Worm (Caenorhabditis elegans) whole organism, L4 larva: ENCODE measurements around the gene smk-1.
A peak's percentile ranks its signal among the peaks of the same experiment; 100 is the strongest.

Source experiments
- F10B5.3 ChIP-seq: sonication (generic microtip); optimal IDR thresholded peaks from 2 replicates; lab custom pipeline; 2016; ENCODE audit warnings: mild to moderate bottlenecking, missing genetic modification characterization, missing compliant biosample characterization
- F37D6.2 ChIP-seq: sonication (generic microtip); optimal IDR thresholded peaks from 2 replicates; lab custom pipeline; 2016; ENCODE audit warnings: mild to moderate bottlenecking, missing genetic modification characterization, missing compliant biosample characterization
- F49E8.2 ChIP-seq: sonication (generic microtip); optimal IDR thresholded peaks from 2 replicates; lab custom pipeline; 2016; ENCODE audit warnings: missing compliant biosample characterization, mild to moderate bottlenecking, missing genetic modification characterization, borderline replicate concordance
- T26A8.4 ChIP-seq: fragments of 200-800 bp; sonication (Bioruptor generic); IDR thresholded peaks from 2 replicates; pipeline ENCODE4 v1.3.6; 2022; ENCODE audit warnings: missing genetic modification characterization, missing compliant biosample characterization
- Y5F2A.4 ChIP-seq: fragments of 200-800 bp; sonication (Bioruptor generic); optimal IDR thresholded peaks from 2 replicates; lab custom pipeline; 2018; ENCODE audit warnings: mild to moderate bottlenecking, missing genetic modification characterization, missing compliant biosample characterization
- Y75B8A.6 ChIP-seq: fragments of 200-800 bp; sonication (Bioruptor generic); IDR thresholded peaks from 2 replicates; pipeline ENCODE4 v1.3.6; 2022; ENCODE audit warnings: missing genetic modification reagents, missing genetic modification characterization, missing compliant biosample characterization
- ZK337.2 ChIP-seq: fragments of 200-800 bp; sonication (Bioruptor generic); IDR thresholded peaks from 2 replicates; pipeline ENCODE4 v1.3.6; 2022; ENCODE audit warnings: missing genetic modification reagents, missing genetic modification characterization, missing compliant biosample characterization
- aha-1 ChIP-seq: fragments of 150-350 bp; peaks from one replicate; lab custom pipeline; 2014; ENCODE audit warnings: missing biosample characterization, missing genetic modification characterization
- ceh-20 ChIP-seq: fragments of 200-800 bp; sonication (Bioruptor generic); IDR thresholded peaks from 2 replicates; pipeline ENCODE4 v1.3.6; 2022; ENCODE audit warnings: missing genetic modification reagents, missing genetic modification characterization, missing compliant biosample characterization
- ceh-32 ChIP-seq: sonication (generic microtip); optimal IDR thresholded peaks from 2 replicates; lab custom pipeline; 2016; ENCODE audit warnings: mild to moderate bottlenecking, missing genetic modification characterization, missing compliant biosample characterization; ENCODE audit not compliant: poor library complexity
- ceh-62 ChIP-seq: sonication (generic microtip); optimal IDR thresholded peaks from 2 replicates; lab custom pipeline; 2017; ENCODE audit warnings: missing biosample characterization, missing genetic modification characterization
- ceh-82 ChIP-seq: sonication (generic microtip); optimal IDR thresholded peaks from 2 replicates; lab custom pipeline; 2017; ENCODE audit warnings: missing biosample characterization, missing genetic modification characterization
- cey-2 ChIP-seq: sonication (generic microtip); optimal IDR thresholded peaks from 3 replicates; lab custom pipeline; 2017; ENCODE audit warnings: missing genetic modification characterization, mild to moderate bottlenecking, missing compliant biosample characterization, antibody characterized with exemption, borderline replicate concordance; ENCODE audit not compliant: insufficient read depth
- daf-12 ChIP-seq: fragments of 150-350 bp; optimal IDR thresholded peaks from 2 replicates; lab custom pipeline; 2014; ENCODE audit warnings: missing biosample characterization, missing genetic modification reagents, missing genetic modification characterization
- daf-8 ChIP-seq: fragments of 200-800 bp; sonication (Bioruptor generic); IDR thresholded peaks from 2 replicates; pipeline ENCODE4 v1.3.6; 2022; ENCODE audit warnings: missing genetic modification characterization, missing compliant biosample characterization
- egl-27 ChIP-seq: sonication (generic microtip); optimal IDR thresholded peaks from 3 replicates; lab custom pipeline; 2017; ENCODE audit warnings: missing biosample characterization, missing genetic modification reagents, missing genetic modification characterization
- fkh-10 ChIP-seq: fragments of 150-350 bp; optimal IDR thresholded peaks from 2 replicates; lab custom pipeline; 2014; ENCODE audit warnings: missing biosample characterization, missing genetic modification reagents, missing genetic modification characterization
- gei-8 ChIP-seq: fragments of 200-800 bp; sonication (Bioruptor generic); optimal IDR thresholded peaks from 2 replicates; lab custom pipeline; 2018; ENCODE audit warnings: mild to moderate bottlenecking, missing genetic modification characterization, missing compliant biosample characterization
- hmg-1.1 ChIP-seq: fragments of 200-800 bp; sonication (Bioruptor generic); IDR thresholded peaks from 2 replicates; pipeline ENCODE4 v1.3.6; 2022; ENCODE audit warnings: missing genetic modification reagents, missing genetic modification characterization, missing compliant biosample characterization
- jun-1 ChIP-seq: fragments of 150-350 bp; optimal IDR thresholded peaks from 2 replicates; lab custom pipeline; 2014; ENCODE audit warnings: missing biosample characterization, missing genetic modification reagents, missing genetic modification characterization
- lin-13 ChIP-seq: fragments of 150-350 bp; optimal IDR thresholded peaks from 2 replicates; lab custom pipeline; 2014; ENCODE audit warnings: missing biosample characterization, missing genetic modification reagents, missing genetic modification characterization
- lin-15B ChIP-seq: fragments of 150-350 bp; sonication (generic microtip); optimal IDR thresholded peaks from 3 replicates; lab custom pipeline; 2014; ENCODE audit warnings: missing biosample characterization, missing genetic modification characterization
- lin-38 ChIP-seq: fragments of 200-800 bp; sonication (Bioruptor generic); IDR thresholded peaks from 2 replicates; pipeline ENCODE4 v1.3.6; 2022; ENCODE audit warnings: missing genetic modification reagents, missing genetic modification characterization, missing compliant biosample characterization
- lsy-2 ChIP-seq, 2 experiments: fragments of 150-350 bp in 1 of 2; sonication (generic microtip) in 1 of 2; optimal IDR thresholded peaks; 2 replicates each; lab custom pipeline; 2014 to 2017; ENCODE audit warnings: missing biosample characterization in 2 of 2, missing genetic modification characterization in 2 of 2
- madf-9 ChIP-seq: fragments of 200-800 bp; sonication (Bioruptor generic); conservative IDR thresholded peaks from 2 replicates; pipeline ENCODE4 v1.3.6; 2022; ENCODE audit warnings: missing genetic modification reagents, missing genetic modification characterization, missing compliant biosample characterization
- mdl-1 ChIP-seq, 2 experiments: fragments of 150-350 bp in 1 of 2; sonication (generic microtip) in 1 of 2; optimal IDR thresholded peaks; 2 replicates each; lab custom pipeline; 2014 to 2017; ENCODE audit warnings: missing biosample characterization in 2 of 2, missing genetic modification characterization in 2 of 2
- mdt-29 ChIP-seq: fragments of 200-800 bp; sonication (Bioruptor generic); IDR thresholded peaks from 2 replicates; pipeline ENCODE4 v1.3.6; 2022; ENCODE audit warnings: missing genetic modification reagents, missing genetic modification characterization, missing compliant biosample characterization
- mes-2 ChIP-seq: sonication (generic microtip); optimal IDR thresholded peaks from 2 replicates; lab custom pipeline; 2016; ENCODE audit warnings: missing genotype, mild to moderate bottlenecking, missing genetic modification characterization, missing compliant biosample characterization; ENCODE audit not compliant: poor library complexity, severe bottlenecking
- mxl-2 ChIP-seq: fragments of 200-800 bp; sonication (Bioruptor generic); conservative IDR thresholded peaks from 2 replicates; pipeline ENCODE4 v1.3.6; 2022; ENCODE audit warnings: missing genetic modification reagents, missing genetic modification characterization, missing compliant biosample characterization
- mxl-3 ChIP-seq: fragments of 200-800 bp; sonication (Bioruptor generic); optimal IDR thresholded peaks from 2 replicates; lab custom pipeline; 2018; ENCODE audit warnings: mild to moderate bottlenecking, missing genetic modification characterization, missing compliant biosample characterization
- nhr-10 ChIP-seq: fragments of 150-350 bp; optimal IDR thresholded peaks from 2 replicates; lab custom pipeline; 2014; ENCODE audit warnings: missing biosample characterization, missing genetic modification characterization
- nhr-11 ChIP-seq: fragments of 150-350 bp; optimal IDR thresholded peaks from 2 replicates; lab custom pipeline; 2014; ENCODE audit warnings: missing biosample characterization, missing genetic modification characterization
- nhr-111 ChIP-seq: fragments of 200-800 bp; sonication (Bioruptor generic); optimal IDR thresholded peaks from 2 replicates; lab custom pipeline; 2018; ENCODE audit warnings: mild to moderate bottlenecking, missing genetic modification characterization, missing compliant biosample characterization
- nhr-41 ChIP-seq: fragments of 200-800 bp; sonication (Bioruptor generic); IDR thresholded peaks from 2 replicates; pipeline ENCODE4 v1.3.6; 2022; ENCODE audit warnings: missing genetic modification reagents, missing genetic modification characterization, missing compliant biosample characterization
- nhr-6 ChIP-seq: fragments of 150-350 bp; optimal IDR thresholded peaks from 2 replicates; lab custom pipeline; 2014; ENCODE audit warnings: missing biosample characterization, missing genetic modification characterization
- nhr-76 ChIP-seq: fragments of 150-350 bp; optimal IDR thresholded peaks from 2 replicates; lab custom pipeline; 2014; ENCODE audit warnings: missing biosample characterization, missing genetic modification characterization
- php-3 ChIP-seq: fragments of 200-800 bp; sonication (Bioruptor generic); IDR thresholded peaks from 2 replicates; pipeline ENCODE4 v1.3.6; 2022; ENCODE audit warnings: missing genetic modification reagents, missing genetic modification characterization, missing compliant biosample characterization
- pqm-1 ChIP-seq: sonication (generic microtip); optimal IDR thresholded peaks from 2 replicates; lab custom pipeline; 2017; ENCODE audit warnings: missing biosample characterization, missing genetic modification characterization
- rbr-2 ChIP-seq: sonication (generic microtip); optimal IDR thresholded peaks from 2 replicates; lab custom pipeline; 2016; ENCODE audit warnings: missing genotype, missing genetic modification characterization, missing compliant biosample characterization
- saeg-2 ChIP-seq: fragments of 200-800 bp; sonication (Bioruptor generic); IDR thresholded peaks from 2 replicates; pipeline ENCODE4 v1.3.6; 2022; ENCODE audit warnings: missing genetic modification reagents, missing genetic modification characterization, missing compliant biosample characterization
- set-16 ChIP-seq: fragments of 200-800 bp; sonication (Bioruptor generic); IDR thresholded peaks from 2 replicates; pipeline ENCODE4 v1.3.6; 2022; ENCODE audit warnings: missing genetic modification reagents, missing genetic modification characterization, missing compliant biosample characterization
- skn-1 ChIP-seq: fragments of 150-350 bp; optimal IDR thresholded peaks from 2 replicates; lab custom pipeline; 2014; ENCODE audit warnings: missing biosample characterization, missing genetic modification characterization
- snpc-1.2 ChIP-seq: fragments of 200-800 bp; sonication (Bioruptor generic); IDR thresholded peaks from 2 replicates; pipeline ENCODE4 v1.3.6; 2022; ENCODE audit warnings: missing genetic modification reagents, missing genetic modification characterization, missing compliant biosample characterization
- snpc-4 ChIP-seq: fragments of 150-350 bp; optimal IDR thresholded peaks from 2 replicates; lab custom pipeline; 2014; ENCODE audit warnings: missing biosample characterization, missing genetic modification characterization
- spr-1 ChIP-seq: sonication (generic microtip); optimal IDR thresholded peaks from 2 replicates; lab custom pipeline; 2016; ENCODE audit warnings: mild to moderate bottlenecking, missing genetic modification characterization, missing compliant biosample characterization
- tra-1 ChIP-seq: fragments of 200-800 bp; sonication (Bioruptor generic); IDR thresholded peaks from 2 replicates; pipeline ENCODE4 v1.3.6; 2022; ENCODE audit warnings: missing genetic modification reagents, missing genetic modification characterization, missing compliant biosample characterization
- unc-39 ChIP-seq: sonication (generic microtip); optimal IDR thresholded peaks from 2 replicates; lab custom pipeline; 2017; ENCODE audit warnings: missing biosample characterization, missing genetic modification characterization
- zag-1 ChIP-seq: fragments of 150-350 bp; optimal IDR thresholded peaks from 2 replicates; lab custom pipeline; 2014; ENCODE audit warnings: missing biosample characterization, missing genetic modification characterization
- zfp-2 ChIP-seq: sonication (generic microtip); optimal IDR thresholded peaks from 2 replicates; lab custom pipeline; 2016; ENCODE audit warnings: mild to moderate bottlenecking, missing genetic modification characterization, missing compliant biosample characterization
- zip-11 ChIP-seq: fragments of 200-800 bp; sonication (Bioruptor generic); IDR thresholded peaks from 2 replicates; pipeline ENCODE4 v1.3.6; 2022; ENCODE audit warnings: missing genetic modification characterization, missing compliant biosample characterization

Gene smk-1

DNA sequence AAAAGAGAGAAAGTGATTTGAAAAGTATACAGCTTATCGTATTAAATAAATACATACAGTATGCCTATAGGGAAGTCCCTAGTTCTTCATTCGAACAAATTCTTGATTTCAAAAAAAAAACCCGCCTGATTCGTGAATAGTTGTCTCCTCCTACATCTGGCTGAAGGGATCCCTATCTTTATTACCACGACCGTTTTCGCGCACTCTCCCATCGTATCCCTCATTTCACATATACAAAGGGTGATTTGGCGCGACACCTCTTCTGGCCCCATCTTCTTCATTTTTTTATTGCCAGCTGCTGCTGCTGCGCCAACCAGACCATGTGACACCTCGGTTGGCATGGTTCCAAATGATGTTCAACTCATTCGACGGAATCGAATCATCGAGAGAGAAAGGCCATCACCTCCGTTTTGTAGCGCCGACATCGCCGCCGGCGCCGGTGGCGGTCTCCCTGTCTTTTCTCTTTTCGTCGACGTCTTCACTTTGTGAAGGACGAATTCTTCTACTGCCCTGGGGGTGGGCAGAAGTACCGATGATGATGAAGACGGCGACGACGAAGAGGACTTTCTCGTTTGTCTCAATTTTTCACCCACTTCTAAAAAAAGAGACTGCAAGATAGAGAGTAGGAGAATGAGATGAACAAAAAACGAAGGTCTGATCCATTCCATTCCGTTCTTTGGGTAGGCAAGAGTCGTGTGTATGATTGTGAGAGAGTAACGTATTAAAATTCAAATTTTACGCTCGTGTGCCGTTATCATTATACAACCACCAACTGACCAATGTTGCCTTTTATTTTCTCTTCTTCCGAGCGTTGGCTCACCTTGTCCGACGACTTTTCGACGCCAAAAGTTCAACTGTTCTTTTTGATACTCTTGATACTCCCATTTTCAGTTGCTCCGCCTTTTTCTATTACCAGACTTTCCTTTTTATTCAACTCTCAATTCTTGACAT lies 54.7 kb downstream of the smk-1 start:
- no peak for TF ChIP-seq nhr-111 (GFP tag; lab: Kevin White, UChicago)
- TF ChIP-seq nhr-10 = no peak
- TF ChIP-seq T26A8.4 (GFP tag; lab: Robert Waterston, UW) = no peak
- TF ChIP-seq nhr-6 = no peak
- no peak for TF ChIP-seq lin-38
- peak; percentile 51 for TF ChIP-seq aha-1 (tag; lab: Kevin White, UChicago)
- TF ChIP-seq lsy-2 (tag; optimal IDR thresholded peaks at IDR 0.05; lab: Kevin White, UChicago) = peak in 1 of 2 experiments; percentile 17
- no peak for TF ChIP-seq madf-9 (GFP tag; lab: Robert Waterston, UW)
- peak; percentile 21 for TF ChIP-seq nhr-11 (tag; lab: Kevin White, UChicago)
- TF ChIP-seq mxl-2 (GFP tag; lab: Robert Waterston, UW) = no peak
- peak; percentile 81 for TF ChIP-seq pqm-1
- no peak for TF ChIP-seq mes-2 (tag; lab: Kevin White, UChicago)
- 0 out of 2 replicates have a peak, but pooled peaks have one; percentile 25 for TF ChIP-seq saeg-2 (GFP tag; lab: Robert Waterston, UW)
- no peak for TF ChIP-seq egl-27 (tag; lab: Kevin White, UChicago)
- no peak for TF ChIP-seq daf-8 (GFP tag; lab: Robert Waterston, UW)
- no peak for TF ChIP-seq daf-12 (tag; lab: Kevin White, UChicago)
- TF ChIP-seq zip-11 (GFP tag; lab: Robert Waterston, UW) = no peak
- TF ChIP-seq hmg-1.1 = no peak
- TF ChIP-seq nhr-41 (GFP tag; lab: Robert Waterston, UW) = no peak
- no peak for TF ChIP-seq snpc-4 (tag; lab: Kevin White, UChicago)
- no peak for TF ChIP-seq jun-1 (tag; lab: Kevin White, UChicago)
- no peak for TF ChIP-seq ceh-62 (tag; lab: Kevin White, UChicago)
- TF ChIP-seq fkh-10 (GFP tag; lab: Kevin White, UChicago) = no peak
- no peak for TF ChIP-seq php-3 (GFP tag; lab: Robert Waterston, UW)
- TF ChIP-seq Y75B8A.6 (GFP tag; lab: Robert Waterston, UW) = no peak
- no peak for TF ChIP-seq ceh-20 (GFP tag; lab: Robert Waterston, UW)
- TF ChIP-seq ceh-32 = no peak
- no peak for TF ChIP-seq cey-2 (tag; lab: Kevin White, UChicago)
- no peak for TF ChIP-seq skn-1
- no peak for TF ChIP-seq nhr-76 (tag; lab: Kevin White, UChicago)
- no peak for TF ChIP-seq unc-39 (tag; lab: Kevin White, UChicago)
- TF ChIP-seq spr-1 (tag; lab: Kevin White, UChicago) = no peak
- no peak for TF ChIP-seq F10B5.3
- TF ChIP-seq ZK337.2 (GFP tag; lab: Robert Waterston, UW) = no peak
- no peak for TF ChIP-seq zfp-2 (tag; lab: Kevin White, UChicago)
- peak in 1 of 2 experiments; percentile 14 for TF ChIP-seq mdl-1 (tag; optimal IDR thresholded peaks at IDR 0.05; lab: Kevin White, UChicago)
- peak; percentile 61 for TF ChIP-seq tra-1 (GFP tag; lab: Robert Waterston, UW)
- TF ChIP-seq lin-13 (GFP tag; lab: Kevin White, UChicago) = no peak
- TF ChIP-seq F37D6.2 = no peak
- TF ChIP-seq F49E8.2 (tag; lab: Kevin White, UChicago) = no peak
- TF ChIP-seq set-16 (GFP tag; lab: Robert Waterston, UW) = peak; percentile 74
- TF ChIP-seq Y5F2A.4 = no peak
- no peak for TF ChIP-seq lin-15B (tag; lab: Kevin White, UChicago)
- TF ChIP-seq snpc-1.2 (GFP tag; lab: Robert Waterston, UW) = no peak
- TF ChIP-seq ceh-82 (tag; lab: Kevin White, UChicago) = no peak
- TF ChIP-seq gei-8 (GFP tag; lab: Kevin White, UChicago) = no peak
- no peak for TF ChIP-seq zag-1
- no peak for TF ChIP-seq mdt-29 (GFP tag; lab: Robert Waterston, UW)
- TF ChIP-seq mxl-3 (GFP tag; lab: Kevin White, UChicago) = peak; percentile 60
- peak; percentile 24 for TF ChIP-seq rbr-2 (tag; lab: Kevin White, UChicago)
